Fruit fly (Drosophila melanogaster) whole organism, embryonic: Measurements from ENCODE around the gene rut.

ENCODE experiments used
- Blimp-1 ChIP-seq: fragments of 200-800 bp; sonication (Bioruptor generic); optimal IDR thresholded peaks from 3 replicates; lab custom pipeline; 2018; ENCODE audit warnings: missing biosample characterization, missing genetic modification characterization, mild to moderate bottlenecking, moderate library complexity, missing genetic modification reagents
- CG10267 ChIP-seq: fragments of 200-800 bp; sonication (Bioruptor generic); optimal IDR thresholded peaks from 2 replicates; lab custom pipeline; 2018; ENCODE audit warnings: missing biosample characterization, mild to moderate bottlenecking, missing genetic modification characterization, moderate library complexity
- CG10274 ChIP-seq: fragments of 200-800 bp; sonication (Bioruptor generic); optimal IDR thresholded peaks from 3 replicates; lab custom pipeline; 2017; ENCODE audit warnings: missing biosample characterization, mild to moderate bottlenecking, missing genetic modification characterization
- CG10431 ChIP-seq: fragments of 200-800 bp; sonication (Bioruptor generic); optimal IDR thresholded peaks from 3 replicates; lab custom pipeline; 2018; ENCODE audit warnings: missing biosample characterization, mild to moderate bottlenecking, missing genetic modification characterization
- CG11504 ChIP-seq: fragments of 200-800 bp; sonication (Bioruptor generic); optimal IDR thresholded peaks from 3 replicates; lab custom pipeline; 2019; ENCODE audit warnings: missing biosample characterization, mild to moderate bottlenecking, missing genetic modification characterization, moderate library complexity
- CG13123 ChIP-seq: fragments of 200-800 bp; sonication (Bioruptor generic); optimal IDR thresholded peaks from 2 replicates; lab custom pipeline; 2016; ENCODE audit warnings: missing biosample characterization, missing genetic modification characterization
- CG15011 ChIP-seq: fragments of 200-800 bp; sonication (Bioruptor generic); optimal IDR thresholded peaks from 3 replicates; lab custom pipeline; 2018; ENCODE audit warnings: missing biosample characterization, mild to moderate bottlenecking, missing genetic modification characterization
- CG17385 ChIP-seq: fragments of 200-800 bp; sonication (Bioruptor generic); optimal IDR thresholded peaks from 3 replicates; lab custom pipeline; 2018; ENCODE audit warnings: missing biosample characterization, mild to moderate bottlenecking, missing genetic modification characterization
- CG1832 ChIP-seq: fragments of 200-800 bp; sonication (Bioruptor generic); optimal IDR thresholded peaks from 2 replicates; lab custom pipeline; 2017; ENCODE audit warnings: missing biosample characterization, mild to moderate bottlenecking, missing genetic modification characterization, inconsistent platforms
- CG18619 ChIP-seq: fragments of 200-800 bp; sonication (Bioruptor generic); optimal IDR thresholded peaks from 3 replicates; lab custom pipeline; 2017; ENCODE audit warnings: missing biosample characterization, mild to moderate bottlenecking, missing genetic modification characterization
- CG18764 ChIP-seq: fragments of 200-800 bp; sonication (Bioruptor generic); optimal IDR thresholded peaks from 3 replicates; lab custom pipeline; 2016; ENCODE audit warnings: missing biosample characterization, missing genetic modification characterization
- CG3847 ChIP-seq: fragments of 200-800 bp; sonication (Bioruptor generic); IDR thresholded peaks from 2 replicates; pipeline ENCODE4 v1.3.6; 2022; ENCODE audit warnings: missing biosample characterization, missing genetic modification characterization
- CG4360 ChIP-seq: fragments of 200-800 bp; sonication (Bioruptor generic); IDR thresholded peaks from 2 replicates; pipeline ENCODE4 v1.3.6; 2022; ENCODE audit warnings: missing biosample characterization, missing genetic modification characterization
- CG43689 ChIP-seq: fragments of 200-800 bp; sonication (Bioruptor generic); IDR thresholded peaks from 2 replicates; pipeline ENCODE4 v1.3.6; 2022; ENCODE audit warnings: missing biosample characterization, missing genetic modification characterization
- CG5245 ChIP-seq: fragments of 200-800 bp; sonication (Bioruptor generic); optimal IDR thresholded peaks from 3 replicates; lab custom pipeline; 2016; ENCODE audit warnings: missing biosample characterization, missing genetic modification characterization
- CG6272 ChIP-seq: fragments of 200-800 bp; sonication (Bioruptor generic); IDR thresholded peaks from 2 replicates; pipeline ENCODE4 v1.3.6; 2022; ENCODE audit warnings: missing biosample characterization, missing genetic modification characterization
- CTCF ChIP-seq: fragments of 200-800 bp; sonication (Bioruptor generic); optimal IDR thresholded peaks from 2 replicates; lab custom pipeline; 2017; ENCODE audit warnings: missing biosample characterization, mild to moderate bottlenecking, missing genetic modification characterization, moderate library complexity
- Chrac-16 ChIP-seq: fragments of 200-800 bp; sonication (Bioruptor generic); optimal IDR thresholded peaks from 3 replicates; lab custom pipeline; 2016; ENCODE audit warnings: missing biosample characterization, missing genetic modification characterization
- CrebB ChIP-seq: fragments of 200-800 bp; sonication (Bioruptor generic); optimal IDR thresholded peaks from 3 replicates; lab custom pipeline; 2018; ENCODE audit warnings: missing biosample characterization, mild to moderate bottlenecking, missing genetic modification characterization
- D19A ChIP-seq: fragments of 200-800 bp; optimal IDR thresholded peaks from 3 replicates; lab custom pipeline; 2019; ENCODE audit warnings: missing biosample characterization, mild to moderate bottlenecking, missing genetic modification characterization, moderate library complexity
- Ets97D ChIP-seq: fragments of 200-800 bp; sonication (Bioruptor generic); optimal IDR thresholded peaks from 3 replicates; lab custom pipeline; 2016; ENCODE audit warnings: missing biosample characterization, missing genetic modification characterization
- H15 ChIP-seq: fragments of 200-800 bp; sonication (Bioruptor generic); IDR thresholded peaks from 3 replicates; pipeline ENCODE4 v1.3.6; 2022; ENCODE audit warnings: missing biosample characterization, missing genetic modification characterization
- Hmr ChIP-seq: fragments of 200-800 bp; sonication (Bioruptor generic); optimal IDR thresholded peaks from 3 replicates; lab custom pipeline; 2017; ENCODE audit warnings: mild to moderate bottlenecking, missing biosample characterization, missing genetic modification reagents, missing genetic modification characterization
- Kr ChIP-seq: fragments of 200-800 bp; sonication (Bioruptor generic); optimal IDR thresholded peaks from 2 replicates; lab custom pipeline; 2017; ENCODE audit warnings: missing biosample characterization, mild to moderate bottlenecking, missing genetic modification characterization
- Lhr ChIP-seq: fragments of 200-800 bp; sonication (Bioruptor generic); optimal IDR thresholded peaks from 3 replicates; lab custom pipeline; 2017; ENCODE audit warnings: mild to moderate bottlenecking, missing biosample characterization, missing genetic modification reagents, missing genetic modification characterization
- Meics ChIP-seq: fragments of 200-800 bp; sonication (Bioruptor generic); optimal IDR thresholded peaks from 2 replicates; lab custom pipeline; 2017; ENCODE audit warnings: missing biosample characterization, mild to moderate bottlenecking, missing genetic modification characterization
- NfI ChIP-seq: fragments of 200-800 bp; sonication (Bioruptor generic); optimal IDR thresholded peaks from 3 replicates; lab custom pipeline; 2018; ENCODE audit warnings: missing biosample characterization, mild to moderate bottlenecking, missing genetic modification characterization, moderate library complexity
- Side ChIP-seq: fragments of 200-800 bp; sonication (Bioruptor generic); optimal IDR thresholded peaks from 2 replicates; lab custom pipeline; 2016; ENCODE audit warnings: missing biosample characterization, missing genetic modification characterization
- br ChIP-seq: fragments of >200 bp; optimal IDR thresholded peaks from 2 replicates; lab custom pipeline; 2017
- cad ChIP-seq: fragments of >200 bp; optimal IDR thresholded peaks from 2 replicates; lab custom pipeline; 2017; ENCODE audit warnings: missing biosample characterization, missing genetic modification characterization
- crp ChIP-seq, 2 experiments: fragments of 200-800 bp; sonication (Bioruptor generic); optimal IDR thresholded peaks; 2 replicates in 1 of 2; 3 replicates in 1 of 2; lab custom pipeline; 2017; ENCODE audit warnings: missing biosample characterization in 2 of 2, missing genetic modification characterization in 2 of 2, mild to moderate bottlenecking in 1 of 2, moderate library complexity in 1 of 2
- dmrt11E ChIP-seq: fragments of 200-800 bp; sonication (Bioruptor generic); optimal IDR thresholded peaks from 3 replicates; lab custom pipeline; 2018; ENCODE audit warnings: missing biosample characterization, mild to moderate bottlenecking, missing genetic modification characterization, moderate library complexity
- ems ChIP-seq: fragments of 200-800 bp; sonication (Bioruptor generic); optimal IDR thresholded peaks from 3 replicates; lab custom pipeline; 2016; ENCODE audit warnings: missing biosample characterization, missing genetic modification characterization
- en ChIP-seq: fragments of 200-800 bp; sonication (Bioruptor generic); optimal IDR thresholded peaks from 2 replicates; lab custom pipeline; 2016; ENCODE audit warnings: missing biosample characterization, missing genetic modification characterization
- gsb-n ChIP-seq: fragments of 200-800 bp; sonication (Bioruptor generic); optimal IDR thresholded peaks from 3 replicates; lab custom pipeline; 2018; ENCODE audit warnings: missing biosample characterization, mild to moderate bottlenecking, missing genetic modification characterization
- insv ChIP-seq, 2 experiments: fragments of 200-800 bp; sonication (Bioruptor generic); optimal IDR thresholded peaks; 3 replicates each; lab custom pipeline; 2016 to 2018; ENCODE audit warnings: missing biosample characterization in 2 of 2, missing genetic modification characterization in 2 of 2
- jigr1 ChIP-seq: fragments of 200-800 bp; sonication (Bioruptor generic); IDR thresholded peaks from 3 replicates; pipeline ENCODE4 v1.3.6; 2022; ENCODE audit warnings: missing biosample characterization, missing genetic modification characterization
- lola ChIP-seq, 3 experiments: fragments of >200 bp in 2 of 3; fragments of 200-800 bp in 1 of 3; sonication (Bioruptor generic) in 1 of 3; optimal IDR thresholded peaks; 2 replicates each; lab custom pipeline; 2017 to 2019; ENCODE audit warnings: missing biosample characterization in 3 of 3, missing genetic modification characterization in 3 of 3, mild to moderate bottlenecking in 1 of 3, moderate library complexity in 1 of 3
- pho ChIP-seq: fragments of 200-800 bp; sonication (Bioruptor generic); optimal IDR thresholded peaks from 2 replicates; lab custom pipeline; 2016; ENCODE audit warnings: missing biosample characterization, missing genetic modification characterization
- ranshi ChIP-seq: fragments of 200-800 bp; sonication (Bioruptor generic); IDR thresholded peaks from 2 replicates; pipeline ENCODE4 v1.3.6; 2022; ENCODE audit warnings: missing biosample characterization, missing genetic modification characterization
- salm ChIP-seq: fragments of 200-800 bp; sonication (Bioruptor generic); optimal IDR thresholded peaks from 2 replicates; lab custom pipeline; 2018; ENCODE audit warnings: missing biosample characterization, mild to moderate bottlenecking, missing genetic modification characterization
- shn ChIP-seq: fragments of 200-800 bp; sonication (Bioruptor generic); optimal IDR thresholded peaks from 3 replicates; lab custom pipeline; 2016; ENCODE audit warnings: missing biosample characterization, missing genetic modification characterization
- sim ChIP-seq: fragments of 200-800 bp; sonication (Bioruptor generic); IDR thresholded peaks from 2 replicates; pipeline ENCODE4 v1.3.6; 2022; ENCODE audit warnings: missing biosample characterization, missing genetic modification characterization
- sqz ChIP-seq: fragments of 200-800 bp; sonication (Bioruptor generic); optimal IDR thresholded peaks from 3 replicates; lab custom pipeline; 2018; ENCODE audit warnings: missing biosample characterization, mild to moderate bottlenecking, missing genetic modification characterization
- tll ChIP-seq, 2 experiments: fragments of 200-800 bp in 1 of 2; fragments of >200 bp in 1 of 2; sonication (Bioruptor generic) in 1 of 2; optimal IDR thresholded peaks; 2 replicates each; lab custom pipeline; 2017 to 2019; ENCODE audit warnings: missing biosample characterization in 2 of 2, missing genetic modification characterization in 2 of 2, mild to moderate bottlenecking in 1 of 2, moderate library complexity in 1 of 2
- twi ChIP-seq: fragments of 200-800 bp; optimal IDR thresholded peaks from 2 replicates; lab custom pipeline; 2019; ENCODE audit warnings: missing biosample characterization, mild to moderate bottlenecking, missing genetic modification characterization, moderate library complexity
- zfh1 ChIP-seq: fragments of 200-800 bp; sonication (Bioruptor generic); IDR thresholded peaks from 3 replicates; pipeline ENCODE4 v1.3.6; 2022; ENCODE audit warnings: missing biosample characterization, missing genetic modification characterization

Gene rut

dm6 chrX:14853153-14853672 is 27.3 kb upstream of the rut start, which contains the start of gene CG9521 (continued):
- TF ChIP-seq Kr (GFP tag; lab: Kevin White, UChicago) (no peak), br (no peak), CG15011 (no peak), lola (GFP tag; optimal IDR thresholded peaks at IDR 0.05; lab: Kevin White, UChicago) (no peak), CG10267 (tag; lab: Kevin White, UChicago) (no peak)

dm6 chrX:14850069-14850468 is 24.2 kb upstream of the rut start:
- TF ChIP-seq Meics (GFP tag; lab: Kevin White, UChicago) (peak; percentile 81), twi (tag; lab: Kevin White, UChicago) (no peak)
- TF ChIP-seq, all 482 proteins: peak for 1

DNA sequence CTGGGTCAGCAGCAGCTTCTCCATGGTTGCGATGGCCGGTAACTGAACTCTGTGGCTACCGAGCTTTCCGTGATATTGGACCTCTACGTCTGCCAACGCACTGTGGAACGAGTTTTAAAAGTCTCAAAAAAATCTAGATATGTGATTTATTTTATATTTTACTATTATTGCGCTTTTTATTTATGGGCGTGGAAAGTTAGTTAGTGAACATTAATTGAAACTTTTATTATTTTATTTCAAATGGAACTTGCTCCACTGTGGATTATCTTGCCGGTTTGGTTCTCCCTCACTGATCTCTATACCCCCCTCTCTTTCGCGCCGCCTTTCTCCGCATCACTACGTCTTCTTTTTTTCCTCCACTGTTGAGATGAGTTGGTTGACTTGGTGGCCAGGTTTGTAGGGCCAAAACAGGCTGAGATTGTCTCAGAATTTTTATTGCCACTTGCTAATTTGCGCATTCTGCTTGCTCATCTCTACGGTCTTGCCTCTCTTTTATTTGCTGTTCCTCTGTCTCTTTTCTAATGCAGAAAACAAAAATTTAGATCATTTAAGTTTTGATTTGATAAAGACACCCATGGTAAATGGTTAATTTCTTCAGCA is 23.0 kb upstream of the rut start, which contains the start of gene CG9522:
Gene CG9522 (minus strand): TSS at position 54 of the 600 bp plus-strand sequence.
- TF ChIP-seq ranshi (peak; percentile 60), CrebB (tag; lab: Kevin White, UChicago) (no peak), CG13123 (GFP tag; lab: Kevin White, UChicago) (peak; percentile 3), jigr1 (GFP tag; lab: Robert Waterston, UW) (no peak), ems (peak; percentile 27), NfI (GFP tag; lab: Kevin White, UChicago) (peak; percentile 46), CG10274 (GFP tag; lab: Kevin White, UChicago) (no peak), CG1832 (no peak), CG6272 (GFP tag; lab: Robert Waterston, UW) (0 out of 2 replicates have a peak, but pooled peaks have one; percentile 27), CTCF (GFP tag; lab: Kevin White, UChicago) (peak; percentile 20), Lhr (GFP tag; lab: Kevin White, UChicago) (peak; percentile 28), Hmr (GFP tag; lab: Kevin White, UChicago) (peak; percentile 58), Side (GFP tag; lab: Kevin White, UChicago) (peak; percentile 6), crp (GFP tag; optimal IDR thresholded peaks at IDR 0.05; lab: Kevin White, UChicago) (no peak), zfh1 (GFP tag; lab: Robert Waterston, UW) (peak; percentile 85), insv (GFP tag; optimal IDR thresholded peaks at IDR 0.05; lab: Kevin White, UChicago) (no peak), CG3847 (peak; percentile 59), CG18619 (GFP tag; lab: Kevin White, UChicago) (peak; percentile 40), pho (peak; percentile 24), CG4360 (GFP tag; lab: Robert Waterston, UW) (0 out of 2 replicates have a peak, but pooled peaks have one; percentile 36), Blimp-1 (GFP tag; lab: Kevin White, UChicago) (peak; percentile 86), en (GFP tag; lab: Kevin White, UChicago) (no peak), Ets97D (peak; percentile 6), H15 (peak; percentile 59; the same call in 1 of the 3 replicates), tll (GFP tag; optimal IDR thresholded peaks at IDR 0.05; lab: Kevin White, UChicago) (no peak), dmrt11E (peak; percentile 76), sim (GFP tag; lab: Robert Waterston, UW) (peak; percentile 82), CG10431 (peak; percentile 68), sqz (GFP tag; lab: Kevin White, UChicago) (peak; percentile 47), salm (tag; lab: Kevin White, UChicago) (peak; percentile 62), CG5245 (GFP tag; lab: Kevin White, UChicago) (peak; percentile 44), D19A (peak; percentile 74), gsb-n (tag; lab: Kevin White, UChicago) (peak; percentile 83), CG18764 (GFP tag; lab: Kevin White, UChicago) (peak; percentile 29), Chrac-16 (GFP tag; lab: Kevin White, UChicago) (peak; percentile 63), shn (GFP tag; lab: Kevin White, UChicago) (no peak), CG43689 (GFP tag; lab: Robert Waterston, UW) (no peak), cad (GFP tag; lab: Kevin White, UChicago) (no peak), CG11504 (peak; percentile 76), CG17385 (GFP tag; lab: Kevin White, UChicago) (peak; percentile 75)
